Fruit fly (Drosophila melanogaster): ENCODE measurements around the gene CG43445.

- TF ChIP-seq psq (optimal IDR thresholded peaks at IDR 0.05) (no peak), ttk (optimal IDR thresholded peaks at IDR 0.05) (no peak), h (optimal IDR thresholded peaks at IDR 0.05) (no peak), insv (optimal IDR thresholded peaks at IDR 0.05) (no peak)
These were observed 33.1 kb downstream of the CG43445 start for dm6 chr3R:17944296-17944695.
